Fruit fly (Drosophila melanogaster) whole organism, embryonic: ENCODE data around the gene CG43999.

Experiments used
- Atf6 ChIP-seq: fragments of 200-800 bp; sonication (Bioruptor generic); IDR thresholded peaks from 2 replicates; pipeline ENCODE4 v1.3.6; 2022; ENCODE audit warnings: missing biosample characterization, missing genetic modification characterization
- Bteb2 ChIP-seq: fragments of 200-800 bp; sonication (Bioruptor generic); optimal IDR thresholded peaks from 2 replicates; lab custom pipeline; 2016; ENCODE audit warnings: missing biosample characterization, missing genetic modification characterization
- CG11398 ChIP-seq: fragments of 200-800 bp; sonication (Bioruptor generic); optimal IDR thresholded peaks from 2 replicates; lab custom pipeline; 2016; ENCODE audit warnings: missing biosample characterization, missing genetic modification characterization
- CG11723 ChIP-seq: fragments of 200-800 bp; sonication (Bioruptor generic); optimal IDR thresholded peaks from 2 replicates; lab custom pipeline; 2017; ENCODE audit warnings: missing biosample characterization, mild to moderate bottlenecking, missing genetic modification characterization
- CG12942 ChIP-seq: fragments of 200-800 bp; sonication (Bioruptor generic); optimal IDR thresholded peaks from 3 replicates; lab custom pipeline; 2016; ENCODE audit warnings: missing biosample characterization, missing genetic modification characterization
- CG13287 ChIP-seq: fragments of 200-800 bp; sonication (Bioruptor generic); IDR thresholded peaks from 2 replicates; pipeline ENCODE4 v1.3.6; 2022; ENCODE audit warnings: missing biosample characterization, missing genetic modification characterization; ENCODE audit not compliant: partially characterized antibody
- CG14050 ChIP-seq: fragments of 200-800 bp; sonication (Bioruptor generic); IDR thresholded peaks from 3 replicates; pipeline ENCODE4 v1.3.6; 2022; ENCODE audit warnings: missing biosample characterization, missing genetic modification characterization
- CG14965 ChIP-seq: fragments of 200-800 bp; sonication (Bioruptor generic); optimal IDR thresholded peaks from 2 replicates; lab custom pipeline; 2016; ENCODE audit warnings: missing biosample characterization, missing genetic modification characterization, borderline replicate concordance
- CG15479 ChIP-seq: fragments of 200-800 bp; sonication (Bioruptor generic); optimal IDR thresholded peaks from 3 replicates; lab custom pipeline; 2019; ENCODE audit warnings: missing biosample characterization, mild to moderate bottlenecking, missing genetic modification characterization, moderate library complexity
- CG1602 ChIP-seq: fragments of 200-800 bp; sonication (Bioruptor generic); optimal IDR thresholded peaks from 3 replicates; lab custom pipeline; 2016; ENCODE audit warnings: missing biosample characterization, missing genetic modification characterization
- CG17612 ChIP-seq: fragments of 200-800 bp; sonication (Bioruptor generic); IDR thresholded peaks from 2 replicates; pipeline ENCODE4 v1.3.6; 2022; ENCODE audit warnings: missing biosample characterization, missing genetic modification characterization
- CG1832 ChIP-seq: fragments of 200-800 bp; sonication (Bioruptor generic); optimal IDR thresholded peaks from 2 replicates; lab custom pipeline; 2017; ENCODE audit warnings: missing biosample characterization, mild to moderate bottlenecking, missing genetic modification characterization, inconsistent platforms
- CG32532 ChIP-seq: fragments of 200-800 bp; sonication (Bioruptor generic); IDR thresholded peaks from 2 replicates; pipeline ENCODE4 v1.3.6; 2022; ENCODE audit warnings: missing biosample characterization, missing genetic modification characterization
- CG42726 ChIP-seq: fragments of 200-800 bp; sonication (Bioruptor generic); IDR thresholded peaks from 2 replicates; pipeline ENCODE4 v1.3.6; 2022; ENCODE audit warnings: missing biosample characterization, missing genetic modification characterization; ENCODE audit not compliant: partially characterized antibody
- CG6791 ChIP-seq: fragments of 200-800 bp; sonication (Bioruptor generic); IDR thresholded peaks from 3 replicates; pipeline ENCODE4 v1.3.6; 2022; ENCODE audit warnings: missing biosample characterization, missing genetic modification characterization; ENCODE audit not compliant: partially characterized antibody
- Chrac-16 ChIP-seq: fragments of 200-800 bp; sonication (Bioruptor generic); optimal IDR thresholded peaks from 3 replicates; lab custom pipeline; 2016; ENCODE audit warnings: missing biosample characterization, missing genetic modification characterization
- HHEX ChIP-seq: fragments of 200-800 bp; sonication (Bioruptor generic); optimal IDR thresholded peaks from 3 replicates; lab custom pipeline; 2017; ENCODE audit warnings: missing biosample characterization, mild to moderate bottlenecking, missing genetic modification characterization, missing genetic modification reagents
- HLHmδ ChIP-seq: fragments of 200-800 bp; sonication (Bioruptor generic); optimal IDR thresholded peaks from 2 replicates; lab custom pipeline; 2018; ENCODE audit warnings: missing biosample characterization, mild to moderate bottlenecking, missing genetic modification characterization, moderate library complexity
- Lhr ChIP-seq: fragments of 200-800 bp; sonication (Bioruptor generic); optimal IDR thresholded peaks from 3 replicates; lab custom pipeline; 2017; ENCODE audit warnings: mild to moderate bottlenecking, missing biosample characterization, missing genetic modification reagents, missing genetic modification characterization
- Max ChIP-seq: fragments of 200-800 bp; sonication (Bioruptor generic); optimal IDR thresholded peaks from 2 replicates; lab custom pipeline; 2016; ENCODE audit warnings: missing biosample characterization, mild to moderate bottlenecking, missing genetic modification characterization
- Neu2 ChIP-seq: fragments of 200-800 bp; sonication (Bioruptor generic); optimal IDR thresholded peaks from 3 replicates; lab custom pipeline; 2016; ENCODE audit warnings: missing biosample characterization, missing genetic modification characterization, borderline replicate concordance
- PHDP ChIP-seq: fragments of 200-800 bp; sonication (Bioruptor generic); optimal IDR thresholded peaks from 3 replicates; lab custom pipeline; 2018; ENCODE audit warnings: missing biosample characterization, mild to moderate bottlenecking, missing genetic modification characterization, moderate library complexity
- Usf ChIP-seq: fragments of 200-800 bp; sonication (Bioruptor generic); optimal IDR thresholded peaks from 2 replicates; lab custom pipeline; 2017; ENCODE audit warnings: missing genotype, missing biosample characterization, missing genetic modification characterization
- abd-A ChIP-seq: fragments of 200-800 bp; sonication (Bioruptor generic); optimal IDR thresholded peaks from 3 replicates; lab custom pipeline; 2019; ENCODE audit warnings: missing biosample characterization, mild to moderate bottlenecking, missing genetic modification characterization, moderate library complexity
- chm ChIP-seq: fragments of 200-800 bp; sonication (Bioruptor generic); IDR thresholded peaks from 2 replicates; pipeline ENCODE4 v1.3.6; 2022; ENCODE audit warnings: missing biosample characterization, missing genetic modification characterization
- cwo ChIP-seq: fragments of 200-800 bp; sonication (Bioruptor generic); optimal IDR thresholded peaks from 3 replicates; lab custom pipeline; 2017; ENCODE audit warnings: missing biosample characterization, missing genetic modification characterization, mild to moderate bottlenecking, moderate library complexity, missing genetic modification reagents
- da ChIP-seq: fragments of 200-800 bp; sonication (Bioruptor generic); optimal IDR thresholded peaks from 2 replicates; lab custom pipeline; 2016; ENCODE audit warnings: missing biosample characterization, missing genetic modification characterization
- dimm ChIP-seq: fragments of 200-800 bp; sonication (Bioruptor generic); IDR thresholded peaks from 2 replicates; pipeline ENCODE4 v1.3.6; 2022; ENCODE audit warnings: missing biosample characterization, missing genetic modification characterization
- eve ChIP-seq, 2 experiments: fragments of >200 bp; optimal IDR thresholded peaks; 2 replicates each; lab custom pipeline; 2017; ENCODE audit warnings: missing biosample characterization in 2 of 2, missing genetic modification characterization in 2 of 2
- ewg ChIP-seq: fragments of 200-800 bp; sonication (Bioruptor generic); optimal IDR thresholded peaks from 3 replicates; lab custom pipeline; 2017; ENCODE audit warnings: mild to moderate bottlenecking, missing biosample characterization, missing genetic modification reagents, missing genetic modification characterization
- ftz-f1 ChIP-seq: fragments of 200-800 bp; sonication (Bioruptor generic); optimal IDR thresholded peaks from 2 replicates; lab custom pipeline; 2016; ENCODE audit warnings: missing biosample characterization, missing genetic modification characterization
- gcm ChIP-seq: fragments of 200-800 bp; sonication (Bioruptor generic); optimal IDR thresholded peaks from 2 replicates; lab custom pipeline; 2019; ENCODE audit warnings: missing biosample characterization, mild to moderate bottlenecking, missing genetic modification characterization, moderate library complexity
- gsb-n ChIP-seq: fragments of 200-800 bp; sonication (Bioruptor generic); optimal IDR thresholded peaks from 3 replicates; lab custom pipeline; 2018; ENCODE audit warnings: missing biosample characterization, mild to moderate bottlenecking, missing genetic modification characterization
- kni ChIP-seq: fragments of 200-800 bp; sonication (Bioruptor generic); optimal IDR thresholded peaks from 3 replicates; lab custom pipeline; 2017; ENCODE audit warnings: mild to moderate bottlenecking, missing biosample characterization, missing genetic modification reagents, missing genetic modification characterization
- lbe ChIP-seq: fragments of 200-800 bp; sonication (Bioruptor generic); optimal IDR thresholded peaks from 2 replicates; lab custom pipeline; 2016; ENCODE audit warnings: missing biosample characterization, mild to moderate bottlenecking, missing genetic modification characterization
- lilli ChIP-seq: fragments of 200-800 bp; sonication (Bioruptor generic); optimal IDR thresholded peaks from 3 replicates; lab custom pipeline; 2016; ENCODE audit warnings: missing biosample characterization, missing genetic modification characterization
- maf-S ChIP-seq: fragments of 200-800 bp; sonication (Bioruptor generic); optimal IDR thresholded peaks from 2 replicates; lab custom pipeline; 2016; ENCODE audit warnings: missing biosample characterization, missing genetic modification characterization
- onecut ChIP-seq: fragments of 200-800 bp; sonication (Bioruptor generic); IDR thresholded peaks from 2 replicates; pipeline ENCODE4 v1.3.6; 2022; ENCODE audit warnings: missing biosample characterization, missing genetic modification characterization
- otp ChIP-seq: fragments of 200-800 bp; sonication (Bioruptor generic); IDR thresholded peaks from 3 replicates; pipeline ENCODE4, ENCODE4 v1.3.6; 2022; ENCODE audit warnings: missing biosample characterization, missing genetic modification characterization
- pros ChIP-seq: fragments of 200-800 bp; sonication (Bioruptor generic); optimal IDR thresholded peaks from 3 replicates; lab custom pipeline; 2019; ENCODE audit warnings: missing biosample characterization, mild to moderate bottlenecking, missing genetic modification characterization, moderate library complexity
- row ChIP-seq: fragments of 200-800 bp; sonication (Bioruptor generic); IDR thresholded peaks from 3 replicates; pipeline ENCODE4 v1.3.6; 2022; ENCODE audit warnings: missing biosample characterization, missing genetic modification characterization
- schlank ChIP-seq: fragments of 200-800 bp; sonication (Bioruptor generic); optimal IDR thresholded peaks from 2 replicates; lab custom pipeline; 2018; ENCODE audit warnings: missing biosample characterization, mild to moderate bottlenecking, missing genetic modification characterization
- shn ChIP-seq: fragments of 200-800 bp; sonication (Bioruptor generic); optimal IDR thresholded peaks from 3 replicates; lab custom pipeline; 2016; ENCODE audit warnings: missing biosample characterization, missing genetic modification characterization
- slou ChIP-seq: fragments of 200-800 bp; sonication (Bioruptor generic); optimal IDR thresholded peaks from 3 replicates; lab custom pipeline; 2016; ENCODE audit warnings: missing biosample characterization, missing genetic modification characterization
- sna ChIP-seq: fragments of 200-800 bp; sonication (Bioruptor generic); IDR thresholded peaks from 2 replicates; pipeline ENCODE4 v1.3.6; 2022; ENCODE audit warnings: missing biosample characterization, missing genetic modification characterization; ENCODE audit not compliant: partially characterized antibody
- sob ChIP-seq: fragments of 200-800 bp; sonication (Bioruptor generic); IDR thresholded peaks from 2 replicates; pipeline ENCODE4 v1.3.6; 2022; ENCODE audit warnings: missing biosample characterization, missing genetic modification characterization
- sqz ChIP-seq: fragments of 200-800 bp; sonication (Bioruptor generic); optimal IDR thresholded peaks from 3 replicates; lab custom pipeline; 2018; ENCODE audit warnings: missing biosample characterization, mild to moderate bottlenecking, missing genetic modification characterization
- zfh1 ChIP-seq: fragments of 200-800 bp; sonication (Bioruptor generic); IDR thresholded peaks from 3 replicates; pipeline ENCODE4 v1.3.6; 2022; ENCODE audit warnings: missing biosample characterization, missing genetic modification characterization

CG43999 gene

dm6 chr3R:23939921-23940839, 11.4 kb upstream of the CG43999 start (continued):
- TF ChIP-seq da (GFP tag; lab: Kevin White, UChicago) (no peak), dimm (GFP tag; lab: Robert Waterston, UW) (no peak), CG11398 (GFP tag; lab: Kevin White, UChicago) (peak; percentile 68), CG13287 (GFP tag; lab: Robert Waterston, UW) (no peak), lbe (no peak), Max (peak; percentile 84), CG14050 (GFP tag; lab: Robert Waterston, UW) (peak; percentile 72; the same call in 2 of the 3 replicates), ewg (peak; percentile 73), maf-S (GFP tag; lab: Kevin White, UChicago) (peak; percentile 40), Neu2 (GFP tag; lab: Kevin White, UChicago) (no peak), CG12942 (GFP tag; lab: Kevin White, UChicago) (peak; percentile 77), slou (GFP tag; lab: Kevin White, UChicago) (peak; percentile 82), CG11723 (GFP tag; lab: Kevin White, UChicago) (peak; percentile 84), pros (GFP tag; lab: Kevin White, UChicago) (no peak), row (GFP tag; lab: Robert Waterston, UW) (no peak), Bteb2 (GFP tag; lab: Kevin White, UChicago) (peak; percentile 64), CG32532 (GFP tag; lab: Robert Waterston, UW) (no peak; the same call in 1 of the 2 replicates), HLHmδ (GFP tag; lab: Kevin White, UChicago) (peak; percentile 89), gsb-n (tag; lab: Kevin White, UChicago) (peak; percentile 87), Chrac-16 (GFP tag; lab: Kevin White, UChicago) (peak; percentile 20), PHDP (tag; lab: Kevin White, UChicago) (peak; percentile 85), HHEX (GFP tag; lab: Kevin White, UChicago) (peak; percentile 88), shn (GFP tag; lab: Kevin White, UChicago) (no peak), cwo (GFP tag; lab: Kevin White, UChicago) (peak; percentile 40), gcm (GFP tag; lab: Kevin White, UChicago) (peak; percentile 89), Usf (GFP tag; lab: Kevin White, UChicago) (no peak), CG15479 (GFP tag; lab: Kevin White, UChicago) (peak; percentile 69), kni (GFP tag; lab: Kevin White, UChicago) (peak; percentile 98), onecut (GFP tag; lab: Robert Waterston, UW) (peak; percentile 84), lilli (peak; percentile 52), chm (peak; percentile 86; the same call in 1 of the 2 replicates), eve (GFP tag; optimal IDR thresholded peaks at IDR 0.05; lab: Kevin White, UChicago) (peak in 1 of 2 experiments; percentile 75), abd-A (tag; lab: Kevin White, UChicago) (no peak), CG6791 (GFP tag; lab: Robert Waterston, UW) (no peak), Atf6 (peak; percentile 78), CG1602 (GFP tag; lab: Kevin White, UChicago) (peak; percentile 84), sqz (peak; percentile 71), CG17612 (no peak), sna (no peak), otp (GFP tag; lab: Robert Waterston, UW) (peak; percentile 92), Lhr (GFP tag; lab: Kevin White, UChicago) (peak; percentile 88), zfh1 (peak; percentile 87), CG42726 (GFP tag; lab: Robert Waterston, UW) (no peak), schlank (tag; lab: Kevin White, UChicago) (peak; percentile 80), CG1832 (GFP tag; lab: Kevin White, UChicago) (no peak), sob (GFP tag; lab: Robert Waterston, UW) (peak; percentile 87), CG14965 (GFP tag; lab: Kevin White, UChicago) (peak; percentile 43), ftz-f1 (GFP tag; lab: Kevin White, UChicago) (peak; percentile 70)
